Fruit fly (Drosophila melanogaster): Measurements from ENCODE around the gene Ccdc39.

Ccdc39 gene

dm6 chr3R:4771319-4771718 lies 13.2 kb downstream of the Ccdc39 start:
- TF ChIP-seq EcR (GFP tag; optimal IDR thresholded peaks at IDR 0.05) (no peak), CG8478 (optimal IDR thresholded peaks at IDR 0.05) (no peak), Dll (optimal IDR thresholded peaks at IDR 0.05) (no peak), psq (optimal IDR thresholded peaks at IDR 0.05) (no peak), pan (optimal IDR thresholded peaks at IDR 0.05) (no peak), usp (GFP tag; optimal IDR thresholded peaks at IDR 0.05) (no peak)

- TF ChIP-seq EcR (GFP tag; optimal IDR thresholded peaks at IDR 0.05) (no peak), usp (GFP tag; optimal IDR thresholded peaks at IDR 0.05) (no peak)
These were observed 15.7 kb downstream of the Ccdc39 start for dm6 chr3R:4768711-4769239.

dm6 chr3R:4761372-4761771 lies 23.1 kb downstream of the Ccdc39 start:
- no peak for TF ChIP-seq pan (optimal IDR thresholded peaks at IDR 0.05)
- no peak for TF ChIP-seq EcR (GFP tag; optimal IDR thresholded peaks at IDR 0.05)
- TF ChIP-seq psq (optimal IDR thresholded peaks at IDR 0.05), result no peak

dm6 chr3R:4749735-4750134 lies 34.8 kb downstream of the Ccdc39 start, which contains the start of gene atms:
TSS of gene atms (plus strand) at chr3R:4750035.
- no peak for TF ChIP-seq psq (optimal IDR thresholded peaks at IDR 0.05)
- TF ChIP-seq Dll (optimal IDR thresholded peaks at IDR 0.05), result no peak
- no peak for TF ChIP-seq EcR (GFP tag; optimal IDR thresholded peaks at IDR 0.05)
- no peak for TF ChIP-seq CG8478 (optimal IDR thresholded peaks at IDR 0.05)
- no peak for TF ChIP-seq usp (GFP tag; optimal IDR thresholded peaks at IDR 0.05)
- TF ChIP-seq pan (optimal IDR thresholded peaks at IDR 0.05), result no peak

- TF ChIP-seq EcR (GFP tag; optimal IDR thresholded peaks at IDR 0.05) (no peak), usp (GFP tag; optimal IDR thresholded peaks at IDR 0.05) (no peak), CG8478 (optimal IDR thresholded peaks at IDR 0.05) (no peak), psq (optimal IDR thresholded peaks at IDR 0.05) (no peak), pan (optimal IDR thresholded peaks at IDR 0.05) (no peak), Dll (optimal IDR thresholded peaks at IDR 0.05) (no peak)
These were observed 35.4 kb downstream of the Ccdc39 start, which contains the start of gene tacc for dm6 chr3R:4748888-4749717. TSS of gene tacc (minus strand) at chr3R:4749056.

- TF ChIP-seq pan (optimal IDR thresholded peaks at IDR 0.05), result no peak
- no peak for TF ChIP-seq psq (optimal IDR thresholded peaks at IDR 0.05)
- TF ChIP-seq Dll (optimal IDR thresholded peaks at IDR 0.05), result no peak
- no peak for TF ChIP-seq usp (GFP tag; optimal IDR thresholded peaks at IDR 0.05)
- no peak for TF ChIP-seq CG8478 (optimal IDR thresholded peaks at IDR 0.05)
- TF ChIP-seq EcR (GFP tag; optimal IDR thresholded peaks at IDR 0.05), result no peak
These were observed 37.2 kb downstream of the Ccdc39 start for dm6 chr3R:4747292-4747691.

dm6 chr3R:4746189-4746771 lies 38.2 kb downstream of the Ccdc39 start:
- TF ChIP-seq pan (optimal IDR thresholded peaks at IDR 0.05) (no peak), CG8478 (optimal IDR thresholded peaks at IDR 0.05) (no peak), Dll (optimal IDR thresholded peaks at IDR 0.05) (no peak), psq (optimal IDR thresholded peaks at IDR 0.05) (no peak), EcR (GFP tag; optimal IDR thresholded peaks at IDR 0.05) (no peak), usp (GFP tag; optimal IDR thresholded peaks at IDR 0.05) (no peak)

- no peak for TF ChIP-seq Dll (optimal IDR thresholded peaks at IDR 0.05)
- no peak for TF ChIP-seq pan (optimal IDR thresholded peaks at IDR 0.05)
- TF ChIP-seq CG8478 (optimal IDR thresholded peaks at IDR 0.05), result no peak
- no peak for TF ChIP-seq psq (optimal IDR thresholded peaks at IDR 0.05)
- TF ChIP-seq usp (GFP tag; optimal IDR thresholded peaks at IDR 0.05), result no peak
- TF ChIP-seq EcR (GFP tag; optimal IDR thresholded peaks at IDR 0.05), result no peak
These were observed 39.0 kb downstream of the Ccdc39 start for dm6 chr3R:4745544-4745943.

- no peak for TF ChIP-seq pan (optimal IDR thresholded peaks at IDR 0.05)
- peak in 1 of 2 experiments; percentile 60 for TF ChIP-seq EcR (GFP tag; optimal IDR thresholded peaks at IDR 0.05)
- no peak for TF ChIP-seq Dll (optimal IDR thresholded peaks at IDR 0.05)
These were observed 43.7 kb downstream of the Ccdc39 start for dm6 chr3R:4740592-4741500.

- no peak for TF ChIP-seq Dll (optimal IDR thresholded peaks at IDR 0.05)
- TF ChIP-seq usp (GFP tag; optimal IDR thresholded peaks at IDR 0.05), result no peak
- no peak for TF ChIP-seq EcR (GFP tag; optimal IDR thresholded peaks at IDR 0.05)
- TF ChIP-seq pan (optimal IDR thresholded peaks at IDR 0.05), result no peak
- TF ChIP-seq psq (optimal IDR thresholded peaks at IDR 0.05), result no peak
- TF ChIP-seq CG8478 (optimal IDR thresholded peaks at IDR 0.05), result no peak
These were observed 44.8 kb downstream of the Ccdc39 start for dm6 chr3R:4739492-4740431.

dm6 chr3R:4739192-4739491 lies 45.4 kb downstream of the Ccdc39 start:
- TF ChIP-seq Dll (optimal IDR thresholded peaks at IDR 0.05) (no peak), pan (optimal IDR thresholded peaks at IDR 0.05) (no peak), EcR (GFP tag; optimal IDR thresholded peaks at IDR 0.05) (no peak), usp (GFP tag; optimal IDR thresholded peaks at IDR 0.05) (no peak), CG8478 (optimal IDR thresholded peaks at IDR 0.05) (no peak), psq (optimal IDR thresholded peaks at IDR 0.05) (no peak)
